Worm (Caenorhabditis elegans): ENCODE measurements around the gene srsx-39.
A peak's percentile ranks its signal among the peaks of the same experiment; 100 is the strongest.
"Not testable (repeated sequence)": the region's sequence is repeated elsewhere in the genome, so short reads cannot be mapped to it uniquely, and the experiment has no call there.

The srsx-39 gene

DNA sequence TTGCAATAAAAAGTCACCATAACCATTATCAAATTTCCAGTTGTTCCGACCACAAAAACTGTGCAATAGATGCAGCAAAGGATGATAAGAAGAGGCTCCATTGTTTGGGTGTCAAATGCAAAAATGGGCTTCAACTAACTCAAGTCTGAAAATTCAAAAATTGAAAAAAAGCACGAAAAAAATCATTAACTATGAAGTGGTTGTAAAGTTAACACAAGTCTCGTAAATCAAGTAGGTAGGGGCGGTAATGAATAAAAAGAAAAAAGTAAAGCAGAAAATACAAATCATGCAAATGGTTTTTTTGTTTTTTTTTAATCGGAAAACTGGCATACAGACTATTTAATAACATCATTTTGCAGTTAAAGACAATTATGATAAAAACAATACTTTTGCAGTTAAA is at the start of gene srsx-39:
Gene srsx-39, minus strand, starts transcription at position 101 of the 400 bp plus-strand sequence.
- not testable (repeated sequence) for TF ChIP-seq flt-1 (GFP tag; IDR thresholded peaks at IDR 0.05); T22C8.4 (GFP tag; IDR thresholded peaks at IDR 0.05); ref-1 (GFP tag; conservative IDR thresholded peaks at IDR 0.05)

DNA sequence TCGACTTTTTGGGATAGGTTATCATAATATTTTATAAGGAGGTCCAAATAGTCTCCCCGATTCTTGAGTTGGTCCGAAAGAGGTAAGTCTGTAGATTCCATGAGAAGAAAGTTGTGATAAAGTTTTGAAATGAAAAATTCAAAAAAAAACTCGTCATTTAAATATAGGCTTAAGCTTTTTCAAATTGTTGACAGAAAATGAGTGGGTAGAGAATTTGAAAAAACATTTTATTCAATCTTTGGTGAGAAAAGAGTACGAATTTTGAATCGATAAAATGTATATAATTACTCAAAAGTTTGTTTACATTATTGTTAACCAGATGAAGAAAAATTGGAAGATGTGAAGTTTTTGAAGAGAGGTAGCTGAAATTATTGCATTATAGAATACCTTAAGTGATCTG is 48.9 kb upstream of the srsx-39 start, which contains the start of gene T26H8.5:
Gene T26H8.5, minus strand, starts transcription at position 101 of the 400 bp plus-strand sequence.
- no peak for TF ChIP-seq ztf-29 (GFP tag; IDR thresholded peaks at IDR 0.05)
- no peak for TF ChIP-seq klf-2 (GFP tag; conservative IDR thresholded peaks at IDR 0.05)
- no peak for TF ChIP-seq ztf-23 (GFP tag; IDR thresholded peaks at IDR 0.05)
- TF ChIP-seq med-1 (GFP tag; optimal IDR thresholded peaks at IDR 0.05; ENCODE audit: insufficient read depth): no peak

DNA sequence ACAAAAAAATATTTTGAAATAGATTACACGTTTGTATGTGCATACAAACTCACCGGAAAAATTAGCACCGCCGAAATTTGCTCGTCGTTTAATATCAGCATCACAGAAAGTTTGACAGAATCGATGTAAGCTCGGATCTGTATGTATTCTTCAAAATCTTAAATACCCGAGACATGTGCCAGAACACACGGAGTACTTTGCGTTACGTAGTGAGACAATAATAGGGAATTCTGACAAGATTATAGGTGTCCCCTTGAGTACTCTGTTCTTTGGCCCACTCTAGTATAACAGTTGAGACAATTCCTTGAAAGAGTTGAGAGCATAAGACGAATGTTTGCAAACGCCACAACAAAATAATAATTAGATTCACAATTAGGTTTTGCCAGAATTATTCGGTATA is 47.1 kb upstream of the srsx-39 start, which contains the start of gene srx-48:
Gene srx-48, minus strand, starts transcription at position 101 of the 400 bp plus-strand sequence.
- TF ChIP-seq T22C8.4 (GFP tag; IDR thresholded peaks at IDR 0.05) (no peak), ref-1 (GFP tag; conservative IDR thresholded peaks at IDR 0.05) (no peak), med-1 (GFP tag; optimal IDR thresholded peaks at IDR 0.05; ENCODE audit: insufficient read depth) (no peak), tab-1 (GFP tag; IDR thresholded peaks at IDR 0.05) (no peak), flt-1 (GFP tag; IDR thresholded peaks at IDR 0.05) (no peak), klf-2 (GFP tag; conservative IDR thresholded peaks at IDR 0.05) (no peak), ztf-23 (GFP tag; IDR thresholded peaks at IDR 0.05) (no peak), ztf-29 (GFP tag; IDR thresholded peaks at IDR 0.05) (no peak), cog-1 (tag; optimal IDR thresholded peaks at IDR 0.05) (no peak)

DNA sequence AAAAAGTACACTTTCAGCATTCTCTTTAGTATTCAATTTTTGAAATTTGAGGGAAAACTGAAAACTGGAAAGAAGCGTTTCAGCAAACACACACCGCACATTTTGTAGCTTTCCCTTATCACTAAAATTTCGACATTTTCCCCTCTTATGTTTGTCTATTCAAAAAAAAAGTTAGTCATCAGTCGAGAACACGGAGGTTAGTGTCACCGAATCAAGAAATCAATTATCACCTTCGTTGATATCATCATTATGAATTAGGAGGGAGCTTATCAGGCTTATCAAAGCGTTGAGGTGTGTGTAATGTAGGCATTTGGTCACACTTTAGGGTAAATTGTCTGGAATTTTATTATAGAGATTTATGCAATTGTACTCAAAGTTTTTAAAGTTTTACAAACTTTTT is 42.0 kb upstream of the srsx-39 start, which contains the start of gene cpr-3:
Gene cpr-3, minus strand, starts transcription at position 104 of the 400 bp plus-strand sequence.
- TF ChIP-seq ref-1 (GFP tag; conservative IDR thresholded peaks at IDR 0.05): no peak
- TF ChIP-seq med-1 (GFP tag; optimal IDR thresholded peaks at IDR 0.05; ENCODE audit: insufficient read depth): no peak
- no peak for TF ChIP-seq ztf-29 (GFP tag; IDR thresholded peaks at IDR 0.05)
- no peak for TF ChIP-seq flt-1 (GFP tag; IDR thresholded peaks at IDR 0.05)
- no peak for TF ChIP-seq ztf-23 (GFP tag; IDR thresholded peaks at IDR 0.05)
- no peak for TF ChIP-seq T22C8.4 (GFP tag; IDR thresholded peaks at IDR 0.05)
- TF ChIP-seq tab-1 (GFP tag; IDR thresholded peaks at IDR 0.05): no peak
- TF ChIP-seq cog-1 (tag; optimal IDR thresholded peaks at IDR 0.05): no peak
- TF ChIP-seq klf-2 (GFP tag; conservative IDR thresholded peaks at IDR 0.05): no peak

DNA sequence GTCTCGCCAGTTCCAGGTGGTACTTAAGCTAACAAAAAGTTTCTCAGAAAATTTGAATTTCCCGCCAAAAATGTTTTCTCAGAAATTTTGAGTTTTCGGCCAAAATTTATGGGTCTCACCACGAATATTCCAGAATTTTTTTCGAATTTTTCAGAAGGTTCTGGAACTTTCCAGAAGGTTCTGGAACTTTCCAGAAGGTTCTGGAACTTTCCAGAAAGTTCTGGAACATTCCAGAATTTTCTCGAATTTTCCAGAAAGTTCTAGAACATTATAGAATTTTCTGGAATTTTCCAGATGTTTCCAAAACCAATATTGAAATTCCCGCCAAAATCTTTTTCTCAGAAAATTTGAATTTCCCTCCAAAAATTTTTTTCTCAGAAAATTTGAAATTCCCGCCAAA is 38.9 kb upstream of the srsx-39 start:
- peak; percentile 91; the same call in 1 of the 2 replicates for TF ChIP-seq flt-1 (GFP tag; IDR thresholded peaks at IDR 0.05)

DNA sequence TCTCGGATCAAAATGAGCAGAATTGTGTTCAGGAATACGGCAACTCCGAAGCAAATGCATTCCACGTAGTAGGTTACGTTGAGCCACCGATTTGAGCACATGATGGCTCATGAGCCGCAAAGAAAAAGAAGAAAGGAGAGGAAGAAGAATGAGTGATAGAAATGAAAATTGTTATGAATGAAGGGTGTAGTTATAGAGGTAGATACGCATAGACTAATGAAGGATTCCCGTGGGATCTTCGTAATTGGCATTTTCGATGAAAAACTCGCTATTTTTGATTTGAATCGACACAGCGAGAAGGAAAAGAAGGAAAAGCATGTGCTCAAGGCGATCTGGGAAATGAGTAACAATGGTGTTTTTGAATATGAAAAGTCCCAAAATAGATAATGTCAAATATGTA is 37.3 kb upstream of the srsx-39 start, which contains the start of gene str-96:
Gene str-96, minus strand, starts transcription at position 101 of the 400 bp plus-strand sequence.
- TF ChIP-seq cog-1 (tag; optimal IDR thresholded peaks at IDR 0.05) (no peak), T22C8.4 (GFP tag; IDR thresholded peaks at IDR 0.05) (no peak)

DNA sequence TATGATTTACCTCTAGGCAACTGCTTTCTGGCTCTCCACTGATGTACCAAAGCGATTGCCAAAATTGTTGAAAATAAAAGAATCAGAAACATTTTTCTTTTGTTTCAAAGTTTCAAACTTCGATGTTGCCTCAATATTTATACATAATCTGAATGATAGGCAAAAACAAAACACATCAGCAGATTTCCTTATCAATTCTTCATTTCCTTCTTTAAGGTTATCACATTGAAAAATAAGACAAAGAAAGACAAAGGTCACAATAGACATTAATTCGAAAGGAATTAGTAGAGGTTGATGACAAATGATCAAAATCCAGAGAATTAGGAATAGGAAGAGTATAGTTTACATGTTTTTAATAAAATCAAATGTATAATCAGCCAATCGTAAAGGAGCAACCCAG is 34.4 kb upstream of the srsx-39 start, which contains the start of gene cyp-34A2:
Gene cyp-34A2, minus strand, starts transcription at position 101 of the 400 bp plus-strand sequence.
- no peak for TF ChIP-seq cog-1 (tag; optimal IDR thresholded peaks at IDR 0.05)
- TF ChIP-seq ref-1 (GFP tag; conservative IDR thresholded peaks at IDR 0.05): no peak
- no peak for TF ChIP-seq ztf-23 (GFP tag; IDR thresholded peaks at IDR 0.05)
- no peak for TF ChIP-seq ztf-29 (GFP tag; IDR thresholded peaks at IDR 0.05)
- TF ChIP-seq tab-1 (GFP tag; IDR thresholded peaks at IDR 0.05): no peak
- no peak for TF ChIP-seq flt-1 (GFP tag; IDR thresholded peaks at IDR 0.05)
- no peak for TF ChIP-seq T22C8.4 (GFP tag; IDR thresholded peaks at IDR 0.05)
- TF ChIP-seq klf-2 (GFP tag; conservative IDR thresholded peaks at IDR 0.05): no peak
- TF ChIP-seq med-1 (GFP tag; optimal IDR thresholded peaks at IDR 0.05; ENCODE audit: insufficient read depth): no peak

DNA sequence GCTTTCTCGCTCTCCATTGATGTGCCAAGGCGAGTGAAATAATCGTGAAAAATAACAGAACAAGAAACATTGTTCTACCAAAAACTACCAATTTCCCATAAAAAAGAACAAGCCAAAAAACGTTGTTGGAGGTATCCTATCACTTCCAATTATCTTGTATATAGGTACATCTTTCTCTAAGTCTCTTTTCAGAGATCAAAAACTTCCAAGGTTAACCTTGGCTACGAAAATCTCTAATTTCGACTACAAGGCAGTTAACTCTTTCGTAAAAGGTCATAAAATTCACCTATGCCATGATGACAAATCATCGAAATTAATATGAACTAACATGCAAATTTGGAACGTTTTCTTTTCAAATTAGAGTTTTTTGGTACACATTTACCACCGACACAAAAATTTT is 31.3 kb upstream of the srsx-39 start, which contains the start of gene cyp-34A1:
Gene cyp-34A1, minus strand, starts transcription at position 101 of the 400 bp plus-strand sequence.
- TF ChIP-seq cog-1 (tag; optimal IDR thresholded peaks at IDR 0.05) (no peak), flt-1 (GFP tag; IDR thresholded peaks at IDR 0.05) (no peak), tab-1 (GFP tag; IDR thresholded peaks at IDR 0.05) (no peak), ztf-23 (GFP tag; IDR thresholded peaks at IDR 0.05) (no peak), T22C8.4 (GFP tag; IDR thresholded peaks at IDR 0.05) (no peak), med-1 (GFP tag; optimal IDR thresholded peaks at IDR 0.05; ENCODE audit: insufficient read depth) (no peak), ztf-29 (GFP tag; IDR thresholded peaks at IDR 0.05) (no peak), ref-1 (GFP tag; conservative IDR thresholded peaks at IDR 0.05) (no peak), klf-2 (GFP tag; conservative IDR thresholded peaks at IDR 0.05) (no peak)

DNA sequence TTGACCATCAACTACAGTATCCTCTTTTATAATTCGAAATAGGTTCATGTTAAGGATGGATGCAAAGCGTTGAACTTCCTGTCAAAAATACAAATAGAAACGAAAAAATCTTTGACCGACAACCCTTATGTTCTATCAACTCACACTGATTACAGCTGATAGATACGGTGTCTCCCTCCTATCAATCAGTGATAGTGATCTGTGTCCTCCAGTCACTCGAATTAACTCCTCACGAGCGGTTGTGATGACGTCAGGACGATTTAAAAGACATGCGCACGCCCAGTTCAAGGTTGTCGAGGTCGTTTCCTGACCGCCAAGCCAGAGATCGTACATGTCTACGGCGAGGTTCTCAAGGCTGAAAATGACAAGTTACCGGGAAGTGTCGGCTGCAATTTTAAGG is 29.4 kb upstream of the srsx-39 start:
- no peak for TF ChIP-seq ref-1 (GFP tag; conservative IDR thresholded peaks at IDR 0.05)
- TF ChIP-seq flt-1 (GFP tag; IDR thresholded peaks at IDR 0.05): no peak
- no peak for TF ChIP-seq med-1 (GFP tag; optimal IDR thresholded peaks at IDR 0.05; ENCODE audit: insufficient read depth)
- no peak for TF ChIP-seq klf-2 (GFP tag; conservative IDR thresholded peaks at IDR 0.05)
- no peak for TF ChIP-seq cog-1 (tag; optimal IDR thresholded peaks at IDR 0.05)
- TF ChIP-seq tab-1 (GFP tag; IDR thresholded peaks at IDR 0.05): no peak
- TF ChIP-seq ztf-29 (GFP tag; IDR thresholded peaks at IDR 0.05): no peak
- no peak for TF ChIP-seq ztf-23 (GFP tag; IDR thresholded peaks at IDR 0.05)
- TF ChIP-seq T22C8.4 (GFP tag; IDR thresholded peaks at IDR 0.05): no peak

DNA sequence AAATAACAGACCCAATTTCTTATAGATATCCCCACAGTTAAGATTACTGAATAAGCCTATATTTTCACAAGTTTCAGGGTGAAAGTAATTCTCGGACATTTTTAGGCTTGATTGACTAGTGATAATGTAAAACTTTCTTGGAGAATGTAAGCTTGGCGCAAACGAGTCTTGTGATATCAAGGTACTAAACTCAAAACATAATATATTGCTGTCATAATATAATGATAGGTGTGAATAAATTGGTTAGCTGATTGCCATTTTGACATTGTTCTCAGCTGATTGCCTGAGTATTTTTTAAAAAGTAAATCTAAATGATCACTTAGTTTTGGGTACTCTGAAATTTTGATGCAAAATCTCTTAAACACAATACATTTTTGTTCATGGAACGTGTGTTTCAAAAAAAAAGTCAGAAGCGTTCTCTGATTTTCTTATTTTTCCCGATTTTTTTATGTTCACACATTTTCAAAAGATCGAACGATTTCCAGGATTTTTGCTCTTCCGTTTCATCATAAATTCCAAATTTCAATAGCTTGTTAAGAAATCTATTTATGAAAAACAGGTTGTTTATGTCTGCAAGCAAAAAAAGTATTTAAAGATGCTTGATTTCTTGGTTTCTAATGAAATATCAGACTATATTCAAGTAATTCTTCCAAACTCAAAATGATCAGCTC is 24.8 kb upstream of the srsx-39 start, which contains the start of the genes srw-19 and srx-51:
Gene srw-19, minus strand, starts transcription at position 101 of the 671 bp plus-strand sequence.
Gene srx-51, plus strand, starts transcription at position 621 of the 671 bp plus-strand sequence.
- TF ChIP-seq ztf-23 (GFP tag; IDR thresholded peaks at IDR 0.05) (no peak), T22C8.4 (GFP tag; IDR thresholded peaks at IDR 0.05) (no peak), med-1 (GFP tag; optimal IDR thresholded peaks at IDR 0.05; ENCODE audit: insufficient read depth) (no peak), ref-1 (GFP tag; conservative IDR thresholded peaks at IDR 0.05) (no peak), cog-1 (tag; optimal IDR thresholded peaks at IDR 0.05) (no peak), flt-1 (GFP tag; IDR thresholded peaks at IDR 0.05) (no peak), tab-1 (GFP tag; IDR thresholded peaks at IDR 0.05) (no peak), klf-2 (GFP tag; conservative IDR thresholded peaks at IDR 0.05) (no peak), ztf-29 (GFP tag; IDR thresholded peaks at IDR 0.05) (no peak)
